Fruit fly (Drosophila melanogaster) whole organism, embryonic: ENCODE measurements around the gene CG8034.

Experiments
- Abd-B ChIP-seq: fragments of 200-800 bp; sonication (Bioruptor generic); optimal IDR thresholded peaks from 2 replicates; lab custom pipeline; 2018; ENCODE audit warnings: missing biosample characterization, mild to moderate bottlenecking, missing genetic modification characterization, moderate library complexity
- Atf-2 ChIP-seq: fragments of 200-800 bp; sonication (Bioruptor generic); optimal IDR thresholded peaks from 2 replicates; lab custom pipeline; 2016; ENCODE audit warnings: missing biosample characterization, missing genetic modification characterization
- BEAF-32 ChIP-seq: fragments of 200-800 bp; sonication (Bioruptor generic); optimal IDR thresholded peaks from 3 replicates; lab custom pipeline; 2017; ENCODE audit warnings: missing biosample characterization, missing genetic modification characterization, mild to moderate bottlenecking, moderate library complexity, missing genetic modification reagents
- CG10321 ChIP-seq: fragments of 200-800 bp; sonication (Bioruptor generic); IDR thresholded peaks from 2 replicates; pipeline ENCODE4 v1.3.6; 2022; ENCODE audit warnings: missing biosample characterization, missing genetic modification characterization
- CG10565 ChIP-seq: fragments of 200-800 bp; sonication (Bioruptor generic); optimal IDR thresholded peaks from 3 replicates; lab custom pipeline; 2016; ENCODE audit warnings: missing biosample characterization, mild to moderate bottlenecking, missing genetic modification characterization
- CG11247 ChIP-seq: fragments of 200-800 bp; sonication (Bioruptor generic); IDR thresholded peaks from 2 replicates; pipeline ENCODE4 v1.3.6; 2022; ENCODE audit warnings: missing biosample characterization, missing genetic modification characterization
- CG11456 ChIP-seq: fragments of 200-800 bp; sonication (Bioruptor generic); IDR thresholded peaks from 3 replicates; pipeline ENCODE4 v1.3.6; 2022; ENCODE audit warnings: missing biosample characterization, missing genetic modification characterization
- CG12659 ChIP-seq: fragments of 200-800 bp; sonication (Bioruptor generic); optimal IDR thresholded peaks from 3 replicates; lab custom pipeline; 2017; ENCODE audit warnings: mild to moderate bottlenecking, missing biosample characterization, missing genetic modification reagents, missing genetic modification characterization
- CG14441 ChIP-seq: fragments of 200-800 bp; sonication (Bioruptor generic); IDR thresholded peaks from 2 replicates; pipeline ENCODE4 v1.3.6; 2022; ENCODE audit warnings: missing biosample characterization, missing genetic modification characterization
- CG14965 ChIP-seq: fragments of 200-800 bp; sonication (Bioruptor generic); optimal IDR thresholded peaks from 2 replicates; lab custom pipeline; 2016; ENCODE audit warnings: missing biosample characterization, missing genetic modification characterization, borderline replicate concordance
- CG15696 ChIP-seq: fragments of 200-800 bp; sonication (Bioruptor generic); optimal IDR thresholded peaks from 2 replicates; lab custom pipeline; 2019; ENCODE audit warnings: missing biosample characterization, mild to moderate bottlenecking, missing genetic modification characterization, moderate library complexity
- CG16779 ChIP-seq: fragments of 200-800 bp; sonication (Bioruptor generic); IDR thresholded peaks from 2 replicates; pipeline ENCODE4 v1.3.6; 2022; ENCODE audit warnings: missing biosample characterization, missing genetic modification characterization
- CG2202 ChIP-seq: fragments of 200-800 bp; sonication (Bioruptor generic); optimal IDR thresholded peaks from 2 replicates; lab custom pipeline; 2018; ENCODE audit warnings: missing biosample characterization, mild to moderate bottlenecking, missing genetic modification characterization
- CG3065 ChIP-seq: fragments of 200-800 bp; sonication (Bioruptor generic); optimal IDR thresholded peaks from 2 replicates; lab custom pipeline; 2016; ENCODE audit warnings: missing biosample characterization, missing genetic modification characterization
- CG3407 ChIP-seq: fragments of 200-800 bp; sonication (Bioruptor generic); optimal IDR thresholded peaks from 2 replicates; lab custom pipeline; 2018; ENCODE audit warnings: missing biosample characterization, mild to moderate bottlenecking, missing genetic modification characterization
- CG4617 ChIP-seq: fragments of 200-800 bp; sonication (Bioruptor generic); optimal IDR thresholded peaks from 3 replicates; lab custom pipeline; 2016; ENCODE audit warnings: missing biosample characterization, missing genetic modification characterization, borderline replicate concordance
- Deaf1 ChIP-seq: fragments of 200-800 bp; optimal IDR thresholded peaks from 3 replicates; lab custom pipeline; 2019; ENCODE audit warnings: missing biosample characterization, mild to moderate bottlenecking, missing genetic modification characterization, moderate library complexity
- Doc2 ChIP-seq: fragments of 200-800 bp; sonication (Bioruptor generic); IDR thresholded peaks from 2 replicates; pipeline ENCODE4 v1.3.6; 2022; ENCODE audit warnings: missing biosample characterization, missing genetic modification characterization
- HHEX ChIP-seq: fragments of 200-800 bp; sonication (Bioruptor generic); optimal IDR thresholded peaks from 3 replicates; lab custom pipeline; 2017; ENCODE audit warnings: missing biosample characterization, mild to moderate bottlenecking, missing genetic modification characterization, missing genetic modification reagents
- HLH4C ChIP-seq: fragments of 200-800 bp; sonication (Bioruptor generic); IDR thresholded peaks from 3 replicates; pipeline ENCODE4 v1.3.6; 2022; ENCODE audit warnings: missing biosample characterization, missing genetic modification characterization; ENCODE audit not compliant: partially characterized antibody
- HmgD ChIP-seq: fragments of 200-800 bp; sonication (Bioruptor generic); optimal IDR thresholded peaks from 3 replicates; lab custom pipeline; 2016; ENCODE audit warnings: missing biosample characterization, missing genetic modification characterization
- Hmr ChIP-seq: fragments of 200-800 bp; sonication (Bioruptor generic); optimal IDR thresholded peaks from 3 replicates; lab custom pipeline; 2017; ENCODE audit warnings: mild to moderate bottlenecking, missing biosample characterization, missing genetic modification reagents, missing genetic modification characterization
- Hr51 ChIP-seq, 2 experiments: fragments of 200-800 bp; sonication (Bioruptor generic); optimal IDR thresholded peaks; 2 replicates in 1 of 2; 3 replicates in 1 of 2; lab custom pipeline; 2016 to 2018; ENCODE audit warnings: missing biosample characterization in 2 of 2, missing genetic modification characterization in 2 of 2, mild to moderate bottlenecking in 1 of 2, moderate library complexity in 1 of 2
- Lim3 ChIP-seq: fragments of 200-800 bp; sonication (Bioruptor generic); IDR thresholded peaks from 2 replicates; pipeline ENCODE4 v1.3.6; 2022; ENCODE audit warnings: missing biosample characterization, missing genetic modification characterization
- Mad ChIP-seq: fragments of 200-800 bp; sonication (Bioruptor generic); optimal IDR thresholded peaks from 2 replicates; lab custom pipeline; 2016; ENCODE audit warnings: missing biosample characterization, missing genetic modification characterization
- Meics ChIP-seq: fragments of 200-800 bp; sonication (Bioruptor generic); optimal IDR thresholded peaks from 2 replicates; lab custom pipeline; 2017; ENCODE audit warnings: missing biosample characterization, mild to moderate bottlenecking, missing genetic modification characterization
- Mrtf ChIP-seq: fragments of 200-800 bp; sonication (Bioruptor generic); IDR thresholded peaks from 3 replicates; pipeline ENCODE4 v1.3.6; 2022; ENCODE audit warnings: missing biosample characterization, missing genetic modification characterization
- Rfx ChIP-seq: fragments of 200-800 bp; sonication (Bioruptor generic); IDR thresholded peaks from 2 replicates; pipeline ENCODE4 v1.3.6; 2022; ENCODE audit warnings: missing biosample characterization, missing genetic modification characterization
- Rx ChIP-seq: fragments of 200-800 bp; sonication (Bioruptor generic); IDR thresholded peaks from 2 replicates; pipeline ENCODE4 v1.3.6; 2022; ENCODE audit warnings: missing biosample characterization, missing genetic modification characterization
- ash1 ChIP-seq: fragments of 200-800 bp; sonication (Bioruptor generic); optimal IDR thresholded peaks from 2 replicates; lab custom pipeline; 2018; ENCODE audit warnings: missing biosample characterization, mild to moderate bottlenecking, missing genetic modification characterization
- caup ChIP-seq: fragments of 200-800 bp; sonication (Bioruptor generic); optimal IDR thresholded peaks from 3 replicates; lab custom pipeline; 2017; ENCODE audit warnings: missing biosample characterization, mild to moderate bottlenecking, missing genetic modification characterization, moderate library complexity; ENCODE audit not compliant: severe bottlenecking
- ci ChIP-seq: fragments of 200-800 bp; sonication (Bioruptor generic); IDR thresholded peaks from 3 replicates; pipeline ENCODE4 v1.3.6; 2022; ENCODE audit warnings: missing biosample characterization, missing genetic modification characterization
- cwo ChIP-seq: fragments of 200-800 bp; sonication (Bioruptor generic); optimal IDR thresholded peaks from 3 replicates; lab custom pipeline; 2017; ENCODE audit warnings: missing biosample characterization, missing genetic modification characterization, mild to moderate bottlenecking, moderate library complexity, missing genetic modification reagents
- ems ChIP-seq: fragments of 200-800 bp; sonication (Bioruptor generic); optimal IDR thresholded peaks from 3 replicates; lab custom pipeline; 2016; ENCODE audit warnings: missing biosample characterization, missing genetic modification characterization
- fru ChIP-seq: fragments of >200 bp; optimal IDR thresholded peaks from 2 replicates; lab custom pipeline; 2017
- fu2 ChIP-seq: fragments of 200-800 bp; sonication (Bioruptor generic); optimal IDR thresholded peaks from 2 replicates; lab custom pipeline; 2016; ENCODE audit warnings: missing biosample characterization, missing genetic modification characterization
- gem ChIP-seq: fragments of 200-800 bp; sonication (Bioruptor generic); optimal IDR thresholded peaks from 2 replicates; lab custom pipeline; 2019; ENCODE audit warnings: missing biosample characterization, mild to moderate bottlenecking, missing genetic modification characterization, moderate library complexity
- ind ChIP-seq: fragments of 200-800 bp; sonication (Bioruptor generic); optimal IDR thresholded peaks from 3 replicates; lab custom pipeline; 2016; ENCODE audit warnings: missing biosample characterization, missing genetic modification characterization
- jigr1 ChIP-seq: fragments of 200-800 bp; sonication (Bioruptor generic); IDR thresholded peaks from 3 replicates; pipeline ENCODE4 v1.3.6; 2022; ENCODE audit warnings: missing biosample characterization, missing genetic modification characterization
- mam ChIP-seq: fragments of 200-800 bp; sonication (Bioruptor generic); optimal IDR thresholded peaks from 3 replicates; lab custom pipeline; 2016; ENCODE audit warnings: missing biosample characterization, missing genetic modification characterization
- mirr ChIP-seq: fragments of 200-800 bp; sonication (Bioruptor generic); optimal IDR thresholded peaks from 3 replicates; lab custom pipeline; 2018; ENCODE audit warnings: missing biosample characterization, mild to moderate bottlenecking, missing genetic modification characterization
- pita ChIP-seq: fragments of 200-800 bp; sonication (Bioruptor generic); optimal IDR thresholded peaks from 2 replicates; lab custom pipeline; 2017; ENCODE audit warnings: missing biosample characterization, mild to moderate bottlenecking, missing genetic modification characterization
- pnt ChIP-seq: fragments of 200-800 bp; sonication (Bioruptor generic); optimal IDR thresholded peaks from 3 replicates; lab custom pipeline; 2016; ENCODE audit warnings: missing biosample characterization, missing genetic modification characterization
- repo ChIP-seq: fragments of 200-800 bp; sonication (Bioruptor generic); optimal IDR thresholded peaks from 2 replicates; lab custom pipeline; 2016; ENCODE audit warnings: missing biosample characterization, missing genetic modification characterization
- run ChIP-seq: fragments of 200-800 bp; sonication (Bioruptor generic); optimal IDR thresholded peaks from 3 replicates; lab custom pipeline; 2018; ENCODE audit warnings: missing biosample characterization, mild to moderate bottlenecking, missing genetic modification characterization
- sc ChIP-seq, 3 experiments: fragments of >200 bp in 2 of 3; fragments of 200-800 bp in 1 of 3; sonication (Bioruptor generic) in 1 of 3; optimal IDR thresholded peaks; 2 replicates in 2 of 3; 3 replicates in 1 of 3; lab custom pipeline; 2017; ENCODE audit warnings: mild to moderate bottlenecking in 1 of 3, missing biosample characterization in 1 of 3, missing genetic modification characterization in 1 of 3, missing genetic modification reagents in 1 of 3
- sr ChIP-seq: fragments of 200-800 bp; sonication (Bioruptor generic); IDR thresholded peaks from 3 replicates; pipeline ENCODE4 v1.3.6; 2022; ENCODE audit warnings: missing biosample characterization, missing genetic modification characterization
- sug ChIP-seq: fragments of 200-800 bp; optimal IDR thresholded peaks from 2 replicates; lab custom pipeline; 2019; ENCODE audit warnings: missing biosample characterization, mild to moderate bottlenecking, missing genetic modification characterization, moderate library complexity
- vnd ChIP-seq: fragments of 200-800 bp; sonication (Bioruptor generic); IDR thresholded peaks from 3 replicates; pipeline ENCODE4 v1.3.6; 2022; ENCODE audit warnings: missing biosample characterization, missing genetic modification characterization; ENCODE audit not compliant: partially characterized antibody
- wor ChIP-seq: fragments of 200-800 bp; sonication (Bioruptor generic); IDR thresholded peaks from 2 replicates; pipeline ENCODE4 v1.3.6; 2022; ENCODE audit warnings: missing biosample characterization, missing genetic modification characterization
- zen ChIP-seq: fragments of 200-800 bp; sonication (Bioruptor generic); optimal IDR thresholded peaks from 3 replicates; lab custom pipeline; 2018; ENCODE audit warnings: missing biosample characterization, mild to moderate bottlenecking, missing genetic modification characterization, moderate library complexity

Gene CG8034

DNA sequence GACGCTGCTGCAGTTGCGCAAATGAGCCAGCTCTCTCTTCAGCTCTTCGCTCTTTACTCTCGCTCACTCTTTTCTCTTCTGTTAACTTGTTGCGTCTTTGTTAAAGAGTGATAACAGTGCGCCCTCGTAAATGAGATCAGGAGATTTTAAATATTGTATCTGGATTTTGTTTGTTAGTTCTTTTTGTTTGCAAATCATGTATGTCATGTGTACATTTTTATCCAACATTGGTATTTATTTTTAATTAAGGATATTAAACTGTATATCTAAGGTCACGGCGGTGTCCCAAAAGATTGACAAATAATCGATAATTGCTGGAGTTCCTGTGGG, 788 bp upstream of the CG8034 start (continued):
- TF ChIP-seq CG2202 (tag; lab: Kevin White, UChicago) = peak; percentile 36
- TF ChIP-seq Rx (GFP tag; lab: Robert Waterston, UW) = peak; percentile 41; the same call in 1 of the 2 replicates
- TF ChIP-seq Mad (GFP tag; lab: Kevin White, UChicago) = no peak
- TF ChIP-seq Meics (GFP tag; lab: Kevin White, UChicago) = no peak
- TF ChIP-seq ash1 = no peak
- no peak for TF ChIP-seq ems
- peak; percentile 69 for TF ChIP-seq gem (tag; lab: Kevin White, UChicago)
- peak; percentile 11 for TF ChIP-seq Hmr (GFP tag; lab: Kevin White, UChicago)
- no peak for TF ChIP-seq Atf-2 (GFP tag; lab: Kevin White, UChicago)
- no peak for TF ChIP-seq sc (optimal IDR thresholded peaks at IDR 0.05; lab: Kevin White, UChicago)
- TF ChIP-seq sc (GFP tag; optimal IDR thresholded peaks at IDR 0.05; lab: Kevin White, UChicago) = no peak
- no peak for TF ChIP-seq CG12659
- TF ChIP-seq Doc2 = no peak
- TF ChIP-seq wor = peak; percentile 28; the same call in 1 of the 2 replicates
- no peak for TF ChIP-seq caup
- TF ChIP-seq Hr51 (GFP tag; optimal IDR thresholded peaks at IDR 0.05; lab: Kevin White, UChicago) = peak in 1 of 2 experiments; percentile 62
- no peak for TF ChIP-seq jigr1 (GFP tag; lab: Robert Waterston, UW)
- no peak for TF ChIP-seq HLH4C (GFP tag; lab: Robert Waterston, UW)
- TF ChIP-seq zen (tag; lab: Kevin White, UChicago) = no peak
- TF ChIP-seq sug (tag; lab: Kevin White, UChicago) = no peak
- no peak for TF ChIP-seq CG3407 (GFP tag; lab: Kevin White, UChicago)
- TF ChIP-seq BEAF-32 (GFP tag; lab: Kevin White, UChicago) = no peak
- peak; percentile 74 for TF ChIP-seq Rfx
- no peak for TF ChIP-seq CG10565 (GFP tag; lab: Kevin White, UChicago)
- TF ChIP-seq HHEX = no peak
- peak; percentile 23 for TF ChIP-seq pnt
- TF ChIP-seq CG10321 (GFP tag; lab: Robert Waterston, UW) = no peak
- peak; percentile 53; the same call in 1 of the 2 replicates for TF ChIP-seq CG14441 (GFP tag; lab: Robert Waterston, UW)
- peak; percentile 82 for TF ChIP-seq ci
- peak; percentile 66; the same call in 2 of the 3 replicates for TF ChIP-seq CG11456 (GFP tag; lab: Robert Waterston, UW)
- no peak for TF ChIP-seq sr (GFP tag; lab: Robert Waterston, UW)
- TF ChIP-seq repo (GFP tag; lab: Kevin White, UChicago) = no peak
- no peak for TF ChIP-seq cwo
- TF ChIP-seq CG15696 (tag; lab: Kevin White, UChicago) = peak; percentile 69
- no peak for TF ChIP-seq HmgD (GFP tag; lab: Kevin White, UChicago)
- TF ChIP-seq mam (GFP tag; lab: Kevin White, UChicago) = no peak
- TF ChIP-seq run = no peak
- TF ChIP-seq pita (GFP tag; lab: Kevin White, UChicago) = no peak
- TF ChIP-seq CG3065 (GFP tag; lab: Kevin White, UChicago) = no peak
- TF ChIP-seq Lim3 (GFP tag; lab: Robert Waterston, UW) = no peak
- peak; percentile 26 for TF ChIP-seq ind (GFP tag; lab: Kevin White, UChicago)
- no peak for TF ChIP-seq CG16779
- no peak for TF ChIP-seq CG14965 (GFP tag; lab: Kevin White, UChicago)
- TF ChIP-seq CG11247 = 0 out of 2 replicates have a peak, but pooled peaks have one; percentile 35
- no peak for TF ChIP-seq fu2
- no peak for TF ChIP-seq fru (lab: Kevin White, UChicago)
- TF ChIP-seq mirr = no peak
- no peak for TF ChIP-seq vnd (GFP tag; lab: Robert Waterston, UW)
- 0 out of 3 replicates have a peak, but pooled peaks have one; percentile 50 for TF ChIP-seq Mrtf (GFP tag; lab: Robert Waterston, UW)
- TF ChIP-seq CG4617 (GFP tag; lab: Kevin White, UChicago) = no peak
- no peak for TF ChIP-seq Deaf1 (tag; lab: Kevin White, UChicago)
- TF ChIP-seq Abd-B = peak; percentile 4
